Worm (Caenorhabditis elegans) whole organism, L1 larva: Measurements from ENCODE around the gene clec-168.

Source experiments
- C04F5.9 ChIP-seq: sonication (generic microtip); optimal IDR thresholded peaks from 2 replicates; lab custom pipeline; 2016; ENCODE audit warnings: missing genetic modification characterization, missing compliant biosample characterization
- C34B4.2 ChIP-seq: sonication (generic microtip); optimal IDR thresholded peaks from 2 replicates; lab custom pipeline; 2017; ENCODE audit warnings: mild to moderate bottlenecking, missing genetic modification characterization, missing compliant biosample characterization
- F16B12.6 ChIP-seq: fragments of 150-350 bp; optimal IDR thresholded peaks from 2 replicates; lab custom pipeline; 2014; ENCODE audit warnings: missing biosample characterization, missing genetic modification characterization
- Y116A8C.19 ChIP-seq: sonication (generic microtip); optimal IDR thresholded peaks from 2 replicates; lab custom pipeline; 2016; ENCODE audit warnings: missing compliant biosample characterization, missing genetic modification characterization, borderline replicate concordance
- aly-2 ChIP-seq: fragments of 150-350 bp; optimal IDR thresholded peaks from 2 replicates; lab custom pipeline; 2014; ENCODE audit warnings: missing biosample characterization, missing genetic modification characterization
- blmp-1 ChIP-seq: fragments of 150-350 bp; optimal IDR thresholded peaks from 2 replicates; lab custom pipeline; 2014; ENCODE audit warnings: missing biosample characterization, missing genetic modification characterization
- ceh-63 ChIP-seq: fragments of 200-800 bp; sonication (Bioruptor generic); optimal IDR thresholded peaks from 2 replicates; lab custom pipeline; 2018; ENCODE audit warnings: mild to moderate bottlenecking, missing genetic modification characterization, missing compliant biosample characterization
- ceh-8 ChIP-seq: fragments of 200-800 bp; sonication (Bioruptor generic); optimal IDR thresholded peaks from 2 replicates; lab custom pipeline; 2018; ENCODE audit warnings: mild to moderate bottlenecking, missing genetic modification characterization, moderate library complexity, missing compliant biosample characterization
- efl-1 ChIP-seq, 4 experiments: fragments of 150-350 bp; optimal IDR thresholded peaks in 3 of 4; peaks in 1 of 4; 1 replicate in 1 of 4; 2 replicates in 3 of 4; lab custom pipeline; 2014; ENCODE audit warnings: missing biosample characterization in 2 of 4, missing genetic modification characterization in 2 of 4, missing genetic modification reagents in 2 of 4
- egl-13 ChIP-seq: sonication (generic microtip); optimal IDR thresholded peaks from 2 replicates; lab custom pipeline; 2016; ENCODE audit warnings: missing genotype, missing genetic modification reagents, missing genetic modification characterization, missing compliant biosample characterization
- egl-27 ChIP-seq, 2 experiments: fragments of 150-350 bp in 1 of 2; sonication (generic microtip); optimal IDR thresholded peaks; 3 replicates each; lab custom pipeline; 2017 to 2018; ENCODE audit warnings: missing biosample characterization in 2 of 2, missing genetic modification characterization in 2 of 2, missing genetic modification reagents in 2 of 2
- elt-2 ChIP-seq: sonication (generic microtip); optimal IDR thresholded peaks from 2 replicates; lab custom pipeline; 2016; ENCODE audit warnings: missing genetic modification characterization, mild to moderate bottlenecking, inconsistent platforms, missing compliant biosample characterization, missing genetic modification reagents
- elt-3 ChIP-seq, 6 experiments: fragments of 150-350 bp in 1 of 6; sonication (generic microtip); optimal IDR thresholded peaks; 2 replicates each; lab custom pipeline; 2017 to 2018; ENCODE audit warnings: missing biosample characterization in 6 of 6, missing genetic modification characterization in 6 of 6, inconsistent platforms in 1 of 6
- ets-5 ChIP-seq: fragments of 200-800 bp; sonication (Bioruptor generic); IDR thresholded peaks from 2 replicates; pipeline ENCODE4 v1.3.6; 2022; ENCODE audit warnings: missing genetic modification characterization, missing compliant biosample characterization
- fkh-8 ChIP-seq: sonication (generic microtip); optimal IDR thresholded peaks from 2 replicates; lab custom pipeline; 2016; ENCODE audit warnings: mild to moderate bottlenecking, missing genetic modification characterization, missing compliant biosample characterization
- fos-1 ChIP-seq: fragments of 150-350 bp; optimal IDR thresholded peaks from 2 replicates; lab custom pipeline; 2014; ENCODE audit warnings: missing biosample characterization, missing genetic modification characterization
- hpl-2 ChIP-seq: fragments of 150-350 bp; optimal IDR thresholded peaks from 2 replicates; lab custom pipeline; 2014; ENCODE audit warnings: missing biosample characterization, missing genetic modification reagents, missing genetic modification characterization
- irx-1 ChIP-seq: sonication (generic microtip); optimal IDR thresholded peaks from 2 replicates; lab custom pipeline; 2016; ENCODE audit warnings: missing genetic modification characterization, missing compliant biosample characterization
- lin-13 ChIP-seq: fragments of 150-350 bp; optimal IDR thresholded peaks from 2 replicates; lab custom pipeline; 2014; ENCODE audit warnings: missing biosample characterization, missing genetic modification reagents, missing genetic modification characterization
- lin-14 ChIP-seq: fragments of 200-800 bp; sonication (Bioruptor generic); optimal IDR thresholded peaks from 2 replicates; lab custom pipeline; 2018; ENCODE audit warnings: mild to moderate bottlenecking, missing genetic modification characterization, moderate library complexity, missing compliant biosample characterization
- lin-15B ChIP-seq: fragments of 150-350 bp; sonication (generic microtip); optimal IDR thresholded peaks from 3 replicates; lab custom pipeline; 2014; ENCODE audit warnings: missing biosample characterization, missing genetic modification characterization
- lin-39 ChIP-seq: fragments of 150-350 bp; optimal IDR thresholded peaks from 2 replicates; lab custom pipeline; 2014; ENCODE audit warnings: missing biosample characterization, missing genetic modification reagents, missing genetic modification characterization
- lsy-2 ChIP-seq, 2 experiments: fragments of 150-350 bp; optimal IDR thresholded peaks; 2 replicates each; lab custom pipeline; 2014; ENCODE audit warnings: missing biosample characterization in 2 of 2, missing genetic modification characterization in 2 of 2
- mab-9 ChIP-seq: fragments of 200-800 bp; sonication (Bioruptor generic); IDR thresholded peaks from 2 replicates; pipeline ENCODE4 v1.3.6; 2022; ENCODE audit warnings: missing genetic modification reagents, missing genetic modification characterization, missing compliant biosample characterization
- nhr-11 ChIP-seq: fragments of 150-350 bp; optimal IDR thresholded peaks from 2 replicates; lab custom pipeline; 2014; ENCODE audit warnings: missing biosample characterization, missing genetic modification characterization
- nhr-19 ChIP-seq: fragments of 200-800 bp; sonication (Bioruptor generic); conservative IDR thresholded peaks from 2 replicates; pipeline ENCODE4 v1.3.6; 2022; ENCODE audit warnings: missing genetic modification characterization, missing compliant biosample characterization
- nhr-28 ChIP-seq: fragments of 150-350 bp; optimal IDR thresholded peaks from 2 replicates; lab custom pipeline; 2014; ENCODE audit warnings: missing biosample characterization, missing genetic modification characterization
- nhr-71 ChIP-seq: sonication (generic microtip); optimal IDR thresholded peaks from 2 replicates; lab custom pipeline; 2016; ENCODE audit warnings: mild to moderate bottlenecking, missing genetic modification characterization, moderate library complexity, missing compliant biosample characterization
- nhr-76 ChIP-seq: sonication (generic microtip); optimal IDR thresholded peaks from 2 replicates; lab custom pipeline; 2017; ENCODE audit warnings: missing biosample characterization, missing genetic modification characterization
- nhr-77 ChIP-seq: fragments of 150-350 bp; optimal IDR thresholded peaks from 2 replicates; lab custom pipeline; 2014; ENCODE audit warnings: missing biosample characterization, missing genetic modification characterization
- snu-23 ChIP-seq: sonication (generic microtip); optimal IDR thresholded peaks from 2 replicates; lab custom pipeline; 2016; ENCODE audit warnings: missing genetic modification characterization, missing compliant biosample characterization
- sox-4 ChIP-seq: sonication (generic microtip); optimal IDR thresholded peaks from 2 replicates; lab custom pipeline; 2016; ENCODE audit warnings: missing genetic modification characterization, missing compliant biosample characterization
- tbx-2 ChIP-seq: sonication (generic microtip); optimal IDR thresholded peaks from 2 replicates; lab custom pipeline; 2016; ENCODE audit warnings: missing genetic modification characterization, missing compliant biosample characterization
- unc-130 ChIP-seq: fragments of 150-350 bp; optimal IDR thresholded peaks from 2 replicates; lab custom pipeline; 2017; ENCODE audit warnings: missing biosample characterization, missing genetic modification characterization, inconsistent platforms
- unc-30 ChIP-seq: sonication (generic microtip); optimal IDR thresholded peaks from 2 replicates; lab custom pipeline; 2017; ENCODE audit warnings: missing biosample characterization, missing genetic modification characterization
- unc-86 ChIP-seq: sonication (generic microtip); optimal IDR thresholded peaks from 2 replicates; lab custom pipeline; 2016; ENCODE audit warnings: missing genetic modification characterization, missing compliant biosample characterization
- vab-15 ChIP-seq: sonication (generic microtip); optimal IDR thresholded peaks from 2 replicates; lab custom pipeline; 2017; ENCODE audit warnings: missing genotype, mild to moderate bottlenecking, missing genetic modification characterization, missing compliant biosample characterization
- zag-1 ChIP-seq: fragments of 150-350 bp; optimal IDR thresholded peaks from 2 replicates; lab custom pipeline; 2014; ENCODE audit warnings: missing biosample characterization, missing genetic modification characterization
- ztf-11 ChIP-seq, 2 experiments: sonication (generic microtip); optimal IDR thresholded peaks; 2 replicates each; lab custom pipeline; 2016 to 2017; ENCODE audit warnings: missing genetic modification characterization in 2 of 2, missing biosample characterization in 1 of 2, missing compliant biosample characterization in 1 of 2
- ztf-4 ChIP-seq: fragments of 150-350 bp; optimal IDR thresholded peaks from 2 replicates; lab custom pipeline; 2014; ENCODE audit warnings: missing biosample characterization, missing genetic modification characterization

Gene clec-168

ce11 chrIV:1275910-1276309 lies 19.1 kb downstream of the clec-168 start:
- TF ChIP-seq fkh-8 (tag; lab: Kevin White, UChicago) (no peak), efl-1 (optimal IDR thresholded peaks at IDR 0.05; lab: Kevin White, UChicago) (no peak), efl-1 (GFP tag; optimal IDR thresholded peaks at IDR 0.05 in 1 of 2; lab: Kevin White, UChicago) (peak in 1 of 2 experiments; percentile 10)

ce11 chrIV:1277067-1277466 lies 20.3 kb downstream of the clec-168 start:
- TF ChIP-seq ceh-8 (no peak), hpl-2 (GFP tag; lab: Kevin White, UChicago) (no peak), F16B12.6 (tag; lab: Kevin White, UChicago) (peak; percentile 5), egl-13 (tag; lab: Kevin White, UChicago) (no peak), tbx-2 (tag; lab: Kevin White, UChicago) (no peak), ztf-4 (tag; lab: Kevin White, UChicago) (no peak), lin-15B (tag; lab: Kevin White, UChicago) (no peak), snu-23 (GFP tag; lab: Kevin White, UChicago) (no peak), egl-27 (tag; optimal IDR thresholded peaks at IDR 0.05; lab: Kevin White, UChicago) (no peak), efl-1 (optimal IDR thresholded peaks at IDR 0.05; lab: Kevin White, UChicago) (no peak), efl-1 (GFP tag; optimal IDR thresholded peaks at IDR 0.05 in 1 of 2; lab: Kevin White, UChicago) (peak in 1 of 2 experiments; percentile 3), lsy-2 (tag; optimal IDR thresholded peaks at IDR 0.05; lab: Kevin White, UChicago) (peak in 1 of 2 experiments; percentile 28)
- TF ChIP-seq, all 84 proteins: peak for 3

- TF ChIP-seq ztf-11 (tag; optimal IDR thresholded peaks at IDR 0.05; lab: Kevin White, UChicago) (no peak), unc-86 (no peak), elt-2 (tag; lab: Kevin White, UChicago) (no peak), ztf-4 (tag; lab: Kevin White, UChicago) (no peak), Y116A8C.19 (tag; lab: Kevin White, UChicago) (no peak), mab-9 (GFP tag; lab: Robert Waterston, UW) (no peak), ets-5 (GFP tag; lab: Robert Waterston, UW) (no peak), vab-15 (tag; lab: Kevin White, UChicago) (no peak), egl-27 (tag; optimal IDR thresholded peaks at IDR 0.05; lab: Kevin White, UChicago) (no peak), nhr-19 (GFP tag; lab: Robert Waterston, UW) (no peak), aly-2 (tag; lab: Kevin White, UChicago) (no peak)
- TF ChIP-seq, all 84 proteins: peak for 0
These were observed 22.2 kb downstream of the clec-168 start for ce11 chrIV:1278945-1279344.

ce11 chrIV:1284877-1285276 lies 28.1 kb downstream of the clec-168 start:
- TF ChIP-seq lin-39 (tag; lab: Kevin White, UChicago) = no peak
- TF ChIP-seq elt-3 (tag; optimal IDR thresholded peaks at IDR 0.05; lab: Kevin White, UChicago) = no peak
- TF ChIP-seq lin-13 (GFP tag; lab: Kevin White, UChicago) = no peak
- no peak for TF ChIP-seq nhr-77 (tag; lab: Kevin White, UChicago)
- no peak for TF ChIP-seq vab-15 (tag; lab: Kevin White, UChicago)
- TF ChIP-seq fos-1 = peak; percentile 12
- no peak for TF ChIP-seq C34B4.2 (tag; lab: Kevin White, UChicago)
- TF ChIP-seq lin-14 (GFP tag; lab: Kevin White, UChicago) = no peak

ce11 chrIV:1286549-1286948 lies 29.8 kb downstream of the clec-168 start:
- no peak for TF ChIP-seq zag-1 (tag; lab: Kevin White, UChicago)

ce11 chrIV:1289327-1289726 lies 32.6 kb downstream of the clec-168 start, which contains the start of gene plst-1:
plst-1 (plus strand) TSS chrIV:1289627.
- TF ChIP-seq unc-30 (no peak), vab-15 (tag; lab: Kevin White, UChicago) (no peak), mab-9 (GFP tag; lab: Robert Waterston, UW) (no peak), ceh-63 (no peak), irx-1 (tag; lab: Kevin White, UChicago) (no peak), blmp-1 (tag; lab: Kevin White, UChicago) (no peak), F16B12.6 (tag; lab: Kevin White, UChicago) (no peak), nhr-11 (tag; lab: Kevin White, UChicago) (no peak), nhr-71 (no peak), nhr-28 (tag; lab: Kevin White, UChicago) (no peak), egl-13 (tag; lab: Kevin White, UChicago) (no peak), sox-4 (tag; lab: Kevin White, UChicago) (no peak), nhr-76 (tag; lab: Kevin White, UChicago) (no peak), nhr-77 (tag; lab: Kevin White, UChicago) (no peak), C04F5.9 (tag; lab: Kevin White, UChicago) (no peak), elt-2 (tag; lab: Kevin White, UChicago) (no peak), unc-130 (tag; lab: Kevin White, UChicago) (no peak)
